Fruit fly (Drosophila melanogaster): ENCODE data around the gene pelo.

The pelo gene

dm6 chr2L:9692364-9693348 lies 8.0 kb upstream of the pelo start (continued):
- peak; percentile 88 for TF ChIP-seq tgo (GFP tag; IDR thresholded peaks at IDR 0.05)
- TF ChIP-seq CG13296 (GFP tag; optimal IDR thresholded peaks at IDR 0.05), result peak; percentile 56

DNA sequence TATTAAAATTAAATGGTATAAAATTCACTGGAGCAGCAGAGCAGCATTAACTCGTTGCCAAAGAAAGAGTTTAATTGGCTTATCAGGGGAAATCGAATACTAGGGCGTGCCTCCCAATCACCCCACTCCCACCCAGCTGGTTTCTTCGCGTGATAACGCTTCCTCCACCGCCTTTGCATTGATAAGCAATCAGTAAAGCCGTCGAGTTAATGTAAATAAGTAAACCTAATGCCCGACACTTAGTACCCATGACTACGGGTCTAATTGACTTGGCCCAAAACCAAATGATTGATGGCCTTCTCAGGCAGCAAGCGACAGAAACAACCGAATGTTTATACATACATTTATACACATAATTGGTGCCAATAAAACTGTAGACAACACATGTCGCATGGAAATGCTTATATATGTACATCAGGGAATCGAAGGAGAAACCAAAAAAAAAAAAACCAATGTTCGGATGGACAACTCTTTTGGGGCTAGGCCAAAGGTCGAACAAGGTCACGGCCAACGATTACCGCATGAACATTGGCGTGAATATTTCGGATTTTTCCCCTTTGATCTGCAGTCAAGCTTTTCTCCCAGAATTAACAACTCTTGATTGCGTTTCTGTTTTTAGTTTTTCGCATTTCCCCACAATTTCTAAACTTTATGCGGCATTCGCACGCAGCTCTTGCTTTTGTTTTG lies 6.5 kb upstream of the pelo start:
- TF ChIP-seq CG31441 (GFP tag; IDR thresholded peaks at IDR 0.05), result no peak
- peak; percentile 24 for TF ChIP-seq caup (GFP tag; optimal IDR thresholded peaks at IDR 0.05; ENCODE audit: severe bottlenecking)
- TF ChIP-seq CG11093 (GFP tag; IDR thresholded peaks at IDR 0.05), result no peak
- TF ChIP-seq Pdp1 (GFP tag; optimal IDR thresholded peaks at IDR 0.05), result peak in 1 of 2 experiments; percentile 77
- no peak for TF ChIP-seq CG13894 (tag; optimal IDR thresholded peaks at IDR 0.05)
- no peak for TF ChIP-seq mld (GFP tag; IDR thresholded peaks at IDR 0.05; ENCODE audit: partially characterized antibody)
- TF ChIP-seq CG14014 (GFP tag; IDR thresholded peaks at IDR 0.05), result no peak
- TF ChIP-seq CG11560 (tag; IDR thresholded peaks at IDR 0.05), result no peak
- TF ChIP-seq CG7839 (tag; optimal IDR thresholded peaks at IDR 0.05), result no peak
- TF ChIP-seq CG11456 (GFP tag; IDR thresholded peaks at IDR 0.05), result no peak
- TF ChIP-seq hth (optimal IDR thresholded peaks at IDR 0.05), result no peak
- no peak for TF ChIP-seq MESR4 (GFP tag; optimal IDR thresholded peaks at IDR 0.05)
- no peak for TF ChIP-seq CG1233 (GFP tag; optimal IDR thresholded peaks at IDR 0.05)
- TF ChIP-seq CG6272 (GFP tag; IDR thresholded peaks at IDR 0.05), result no peak
- TF ChIP-seq NC2α (GFP tag; optimal IDR thresholded peaks at IDR 0.05), result no peak
- no peak for TF ChIP-seq CG15011 (GFP tag; optimal IDR thresholded peaks at IDR 0.05)
- no peak for TF ChIP-seq CG18262 (tag; optimal IDR thresholded peaks at IDR 0.05)
- no peak for TF ChIP-seq CG4820 (GFP tag; optimal IDR thresholded peaks at IDR 0.05)
- peak; percentile 21 for TF ChIP-seq Fer1 (GFP tag; optimal IDR thresholded peaks at IDR 0.05)
- peak; percentile 23 for TF ChIP-seq CG34376 (GFP tag; optimal IDR thresholded peaks at IDR 0.05)
- TF ChIP-seq pfk (GFP tag; optimal IDR thresholded peaks at IDR 0.05), result no peak
- TF ChIP-seq Dref (GFP tag; IDR thresholded peaks at IDR 0.05), result no peak
- TF ChIP-seq gt (GFP tag; IDR thresholded peaks at IDR 0.05), result no peak
- TF ChIP-seq Elba2 (GFP tag; optimal IDR thresholded peaks at IDR 0.05), result no peak
- no peak for TF ChIP-seq CG4854 (GFP tag; optimal IDR thresholded peaks at IDR 0.05)
- TF ChIP-seq CG10209 (GFP tag; optimal IDR thresholded peaks at IDR 0.05), result no peak
- TF ChIP-seq grau (tag; optimal IDR thresholded peaks at IDR 0.05), result no peak
- TF ChIP-seq CG10543 (GFP tag; optimal IDR thresholded peaks at IDR 0.05), result peak; percentile 20
- TF ChIP-seq dm (GFP tag; optimal IDR thresholded peaks at IDR 0.05), result no peak
- no peak for TF ChIP-seq CG15269 (tag; optimal IDR thresholded peaks at IDR 0.05)
- no peak for TF ChIP-seq fu2 (GFP tag; optimal IDR thresholded peaks at IDR 0.05)
- TF ChIP-seq CG12299 (tag; optimal IDR thresholded peaks at IDR 0.05), result no peak
- TF ChIP-seq CG6854 (GFP tag; optimal IDR thresholded peaks at IDR 0.05), result no peak
- no peak for TF ChIP-seq CG4282 (GFP tag; optimal IDR thresholded peaks at IDR 0.05)
- no peak for TF ChIP-seq CG30020 (tag; optimal IDR thresholded peaks at IDR 0.05)
- no peak for TF ChIP-seq row (GFP tag; IDR thresholded peaks at IDR 0.05)
- no peak for TF ChIP-seq CG12942 (GFP tag; optimal IDR thresholded peaks at IDR 0.05)
- TF ChIP-seq tup (GFP tag; optimal IDR thresholded peaks at IDR 0.05), result no peak
- TF ChIP-seq seq (GFP tag; IDR thresholded peaks at IDR 0.05), result no peak
- no peak for TF ChIP-seq gsb (GFP tag; IDR thresholded peaks at IDR 0.05)
- TF ChIP-seq CG12219 (GFP tag; optimal IDR thresholded peaks at IDR 0.05), result no peak
- no peak for TF ChIP-seq jing (GFP tag; optimal IDR thresholded peaks at IDR 0.05)
- no peak for TF ChIP-seq CG2875 (GFP tag; optimal IDR thresholded peaks at IDR 0.05)
- no peak for TF ChIP-seq Spps (tag; optimal IDR thresholded peaks at IDR 0.05)
